Worm (Caenorhabditis elegans) whole organism, young adult: Measurements from ENCODE around the gene D2024.4.
A peak's percentile ranks its signal among the peaks of the same experiment; 100 is the strongest.

Source experiments
- B0261.1 ChIP-seq: sonication (generic microtip); optimal IDR thresholded peaks from 2 replicates; lab custom pipeline; 2016; ENCODE audit warnings: mild to moderate bottlenecking, missing genetic modification characterization, moderate library complexity, missing compliant biosample characterization
- F22D6.2 ChIP-seq: sonication (generic microtip); optimal IDR thresholded peaks from 2 replicates; lab custom pipeline; 2016; ENCODE audit warnings: mild to moderate bottlenecking, missing genetic modification characterization, missing compliant biosample characterization
- F23B12.7 ChIP-seq: sonication (generic microtip); optimal IDR thresholded peaks from 2 replicates; lab custom pipeline; 2017; ENCODE audit warnings: missing genetic modification characterization, mild to moderate bottlenecking, missing compliant biosample characterization, antibody characterized with exemption, moderate library complexity; ENCODE audit not compliant: insufficient read depth
- F39B2.1 ChIP-seq: fragments of 200-800 bp; sonication (Bioruptor generic); IDR thresholded peaks from 2 replicates; pipeline ENCODE4 v1.3.6; 2022; ENCODE audit warnings: missing genetic modification reagents, missing genetic modification characterization, missing compliant biosample characterization
- F55B11.4 ChIP-seq: sonication (generic microtip); optimal IDR thresholded peaks from 2 replicates; lab custom pipeline; 2016; ENCODE audit warnings: missing compliant biosample characterization, missing genetic modification characterization, borderline replicate concordance; ENCODE audit not compliant: insufficient read depth
- F57A8.1 ChIP-seq: fragments of 200-800 bp; sonication (Bioruptor generic); optimal IDR thresholded peaks from 2 replicates; lab custom pipeline; 2018; ENCODE audit warnings: mild to moderate bottlenecking, missing genetic modification characterization, moderate library complexity, missing compliant biosample characterization
- K11D2.4 ChIP-seq: fragments of 200-800 bp; sonication (Bioruptor generic); IDR thresholded peaks from 2 replicates; pipeline ENCODE4 v1.3.6; 2022; ENCODE audit warnings: missing genetic modification reagents, missing genetic modification characterization, missing compliant biosample characterization
- K12H6.12 ChIP-seq: fragments of 200-800 bp; sonication (Bioruptor generic); optimal IDR thresholded peaks from 2 replicates; lab custom pipeline; 2018; ENCODE audit warnings: mild to moderate bottlenecking, missing genetic modification characterization, missing compliant biosample characterization
- aptf-3 ChIP-seq: fragments of 200-800 bp; sonication (Bioruptor generic); IDR thresholded peaks from 2 replicates; pipeline ENCODE4 v1.3.6; 2022; ENCODE audit warnings: missing genetic modification characterization, missing compliant biosample characterization
- atf-7 ChIP-seq: sonication (generic microtip); optimal IDR thresholded peaks from 2 replicates; lab custom pipeline; 2017; ENCODE audit warnings: mild to moderate bottlenecking, missing genetic modification characterization, missing compliant biosample characterization
- attf-5 ChIP-seq: fragments of 200-800 bp; sonication (Bioruptor generic); optimal IDR thresholded peaks from 2 replicates; lab custom pipeline; 2018; ENCODE audit warnings: mild to moderate bottlenecking, missing genetic modification characterization, missing compliant biosample characterization
- ceh-27 ChIP-seq: fragments of 200-800 bp; sonication (Bioruptor generic); optimal IDR thresholded peaks from 2 replicates; lab custom pipeline; 2018; ENCODE audit warnings: mild to moderate bottlenecking, missing genetic modification characterization, moderate library complexity, missing compliant biosample characterization
- ceh-40 ChIP-seq: fragments of 200-800 bp; sonication (Bioruptor generic); IDR thresholded peaks from 2 replicates; pipeline ENCODE4 v1.3.6; 2022; ENCODE audit warnings: missing genetic modification characterization, missing compliant biosample characterization
- die-1 ChIP-seq: sonication (generic microtip); optimal IDR thresholded peaks from 2 replicates; lab custom pipeline; 2016; ENCODE audit warnings: missing genotype, mild to moderate bottlenecking, missing genetic modification characterization, missing compliant biosample characterization
- dox-1 ChIP-seq: fragments of 200-800 bp; sonication (Bioruptor generic); IDR thresholded peaks from 2 replicates; pipeline ENCODE4 v1.3.6; 2022; ENCODE audit warnings: missing genetic modification reagents, missing genetic modification characterization, missing compliant biosample characterization
- dpl-1 ChIP-seq: fragments of 150-350 bp; optimal IDR thresholded peaks from 2 replicates; lab custom pipeline; 2014; ENCODE audit warnings: missing biosample characterization, missing genetic modification reagents, missing genetic modification characterization
- egl-18 ChIP-seq: fragments of 200-800 bp; sonication (Bioruptor generic); IDR thresholded peaks from 2 replicates; pipeline ENCODE4 v1.3.6; 2022; ENCODE audit warnings: missing genetic modification reagents, missing genetic modification characterization, missing compliant biosample characterization
- ekl-4 ChIP-seq: fragments of 200-800 bp; sonication (Bioruptor generic); IDR thresholded peaks from 2 replicates; pipeline ENCODE4 v1.3.6; 2022; ENCODE audit warnings: missing genetic modification reagents, missing genetic modification characterization, missing compliant biosample characterization
- fkh-3 ChIP-seq: sonication (generic microtip); optimal IDR thresholded peaks from 2 replicates; lab custom pipeline; 2016; ENCODE audit warnings: mild to moderate bottlenecking, missing genetic modification characterization, missing compliant biosample characterization
- gei-17 ChIP-seq: fragments of 200-800 bp; sonication (Bioruptor generic); optimal IDR thresholded peaks from 2 replicates; lab custom pipeline; 2018; ENCODE audit warnings: mild to moderate bottlenecking, missing genetic modification characterization, missing compliant biosample characterization
- hlh-12 ChIP-seq: sonication (generic microtip); optimal IDR thresholded peaks from 2 replicates; lab custom pipeline; 2016; ENCODE audit warnings: missing genetic modification characterization, missing compliant biosample characterization
- hmg-1.2 ChIP-seq: fragments of 200-800 bp; sonication (Bioruptor generic); IDR thresholded peaks from 2 replicates; pipeline ENCODE4 v1.3.6; 2022; ENCODE audit warnings: missing genetic modification reagents, missing genetic modification characterization, missing compliant biosample characterization
- hsf-1 ChIP-seq: fragments of 200-800 bp; sonication (Bioruptor generic); IDR thresholded peaks from 2 replicates; pipeline ENCODE4 v1.3.6; 2022; ENCODE audit warnings: missing genetic modification reagents, missing genetic modification characterization, missing compliant biosample characterization
- let-607 ChIP-seq, 2 experiments: fragments of 200-800 bp in 1 of 2; sonication (Bioruptor generic) in 1 of 2; sonication (generic microtip) in 1 of 2; optimal IDR thresholded peaks; 2 replicates each; lab custom pipeline; 2016 to 2018; ENCODE audit warnings: mild to moderate bottlenecking in 2 of 2, missing compliant biosample characterization in 2 of 2, missing genetic modification characterization in 2 of 2, moderate library complexity in 2 of 2, missing genotype in 1 of 2
- lin-40 ChIP-seq: sonication (generic microtip); optimal IDR thresholded peaks from 2 replicates; lab custom pipeline; 2016; ENCODE audit warnings: missing genetic modification characterization, mild to moderate bottlenecking, missing compliant biosample characterization, missing genotype, missing genetic modification reagents
- lin-54 ChIP-seq: fragments of 200-800 bp; sonication (Bioruptor generic); optimal IDR thresholded peaks from 2 replicates; lab custom pipeline; 2018; ENCODE audit warnings: mild to moderate bottlenecking, missing genetic modification characterization, missing compliant biosample characterization
- lir-1 ChIP-seq: fragments of 200-800 bp; sonication (Bioruptor generic); conservative IDR thresholded peaks from 2 replicates; pipeline ENCODE4 v1.3.6; 2022; ENCODE audit warnings: missing genetic modification reagents, missing genetic modification characterization, missing compliant biosample characterization
- mcd-1 ChIP-seq: fragments of 200-800 bp; sonication (Bioruptor generic); IDR thresholded peaks from 2 replicates; pipeline ENCODE4 v1.3.6; 2022; ENCODE audit warnings: missing genetic modification reagents, missing genetic modification characterization, missing compliant biosample characterization
- mes-4 ChIP-seq: sonication (generic microtip); optimal IDR thresholded peaks from 2 replicates; lab custom pipeline; 2016; ENCODE audit warnings: missing genotype, missing genetic modification characterization, missing compliant biosample characterization
- nfyb-1 ChIP-seq: fragments of 200-800 bp; sonication (Bioruptor generic); IDR thresholded peaks from 2 replicates; pipeline ENCODE4 v1.3.6; 2022; ENCODE audit warnings: missing genetic modification reagents, missing genetic modification characterization, missing compliant biosample characterization
- nhr-179 ChIP-seq: sonication (generic microtip); optimal IDR thresholded peaks from 2 replicates; lab custom pipeline; 2016; ENCODE audit warnings: mild to moderate bottlenecking, missing genetic modification characterization, missing compliant biosample characterization
- nhr-80 ChIP-seq: sonication (generic microtip); optimal IDR thresholded peaks from 2 replicates; lab custom pipeline; 2016; ENCODE audit warnings: missing genetic modification characterization, missing compliant biosample characterization
- pbrm-1 ChIP-seq: fragments of 200-800 bp; sonication (Bioruptor generic); IDR thresholded peaks from 2 replicates; pipeline ENCODE4 v1.3.6; 2022; ENCODE audit warnings: missing genetic modification reagents, missing genetic modification characterization, missing compliant biosample characterization
- rcor-1 ChIP-seq: fragments of 200-800 bp; sonication (Bioruptor generic); IDR thresholded peaks from 2 replicates; pipeline ENCODE4 v1.3.6; 2022; ENCODE audit warnings: missing genetic modification reagents, missing genetic modification characterization, missing compliant biosample characterization
- rec-8 ChIP-seq, 2 experiments: sonication (generic microtip); optimal IDR thresholded peaks; 2 replicates each; lab custom pipeline; 2016; ENCODE audit warnings: mild to moderate bottlenecking in 2 of 2, missing genetic modification characterization in 2 of 2, missing genetic modification reagents in 2 of 2, missing genotype in 2 of 2, missing biosample characterization in 1 of 2, missing compliant biosample characterization in 1 of 2, moderate library complexity in 1 of 2
- snpc-3.4 ChIP-seq: sonication (generic microtip); optimal IDR thresholded peaks from 2 replicates; lab custom pipeline; 2017; ENCODE audit warnings: missing genetic modification characterization, mild to moderate bottlenecking, missing compliant biosample characterization, antibody characterized with exemption, moderate library complexity, missing genotype, missing genetic modification reagents
- xnd-1 ChIP-seq: sonication (generic microtip); optimal IDR thresholded peaks from 2 replicates; lab custom pipeline; 2016; ENCODE audit warnings: missing genotype, missing genetic modification reagents, missing genetic modification characterization, missing compliant biosample characterization
- zfh-2 ChIP-seq: fragments of 200-800 bp; sonication (Bioruptor generic); conservative IDR thresholded peaks from 2 replicates; pipeline ENCODE4 v1.3.6; 2022; ENCODE audit warnings: missing genetic modification reagents, missing genetic modification characterization, missing compliant biosample characterization
- zim-3 ChIP-seq: sonication (generic microtip); optimal IDR thresholded peaks from 2 replicates; lab custom pipeline; 2017; ENCODE audit warnings: mild to moderate bottlenecking, missing genetic modification characterization, moderate library complexity, missing compliant biosample characterization
- ztf-18 ChIP-seq: sonication (generic microtip); optimal IDR thresholded peaks from 2 replicates; lab custom pipeline; 2016; ENCODE audit warnings: missing genotype, mild to moderate bottlenecking, missing genetic modification characterization, missing compliant biosample characterization
- ztf-25 ChIP-seq: fragments of 200-800 bp; sonication (Bioruptor generic); IDR thresholded peaks from 2 replicates; pipeline ENCODE4 v1.3.6; 2022; ENCODE audit warnings: missing genetic modification reagents, missing genetic modification characterization, missing compliant biosample characterization

Gene D2024.4

ce11 chrIV:7230198-7230597 lies 837 bp upstream of the D2024.4 start, which contains the start of gene cap-1 (continued):
- TF ChIP-seq lin-40 (tag; lab: Kevin White, UChicago) (peak; percentile 3), snpc-3.4 (peak; percentile 52), F39B2.1 (GFP tag; lab: Robert Waterston, UW) (no peak), ceh-27 (GFP tag; lab: Kevin White, UChicago) (peak; percentile 41), dox-1 (GFP tag; lab: Robert Waterston, UW) (peak; percentile 67), fkh-3 (tag; lab: Kevin White, UChicago) (no peak), F55B11.4 (tag; lab: Kevin White, UChicago) (no peak)

- TF ChIP-seq K11D2.4 (GFP tag; lab: Robert Waterston, UW), result 0 out of 2 replicates have a peak, but pooled peaks have one; percentile 30
- no peak for TF ChIP-seq xnd-1 (tag; lab: Kevin White, UChicago)
Measured at ce11 chrIV:7233566-7234014, 2.6 kb downstream of the D2024.4 start.

- TF ChIP-seq nfyb-1 (GFP tag; lab: Robert Waterston, UW), result no peak
- TF ChIP-seq zim-3 (tag; lab: Kevin White, UChicago), result no peak
- no peak for TF ChIP-seq die-1 (tag; lab: Kevin White, UChicago)
Measured at ce11 chrIV:7234623-7235022, 3.6 kb downstream of the D2024.4 start.

- TF ChIP-seq rcor-1 (GFP tag; lab: Robert Waterston, UW) (peak; percentile 26; the same call in 1 of the 2 replicates), lin-54 (GFP tag; lab: Kevin White, UChicago) (peak; percentile 31), xnd-1 (tag; lab: Kevin White, UChicago) (no peak), aptf-3 (GFP tag; lab: Robert Waterston, UW) (no peak; the same call in 1 of the 2 replicates), K11D2.4 (GFP tag; lab: Robert Waterston, UW) (0 out of 2 replicates have a peak, but pooled peaks have one; percentile 50), mcd-1 (GFP tag; lab: Robert Waterston, UW) (peak; percentile 62), F22D6.2 (no peak), dox-1 (GFP tag; lab: Robert Waterston, UW) (peak; percentile 78), zim-3 (tag; lab: Kevin White, UChicago) (no peak), zfh-2 (GFP tag; lab: Robert Waterston, UW) (peak; percentile 89), rec-8 (tag; optimal IDR thresholded peaks at IDR 0.05; lab: Kevin White, UChicago) (peak in 1 of 2 experiments; percentile 8), ceh-40 (GFP tag; lab: Robert Waterston, UW) (no peak), nhr-80 (tag; lab: Kevin White, UChicago) (peak; percentile 88), pbrm-1 (0 out of 2 replicates have a peak, but pooled peaks have one; percentile 20), atf-7 (tag; lab: Kevin White, UChicago) (no peak), dpl-1 (no peak), let-607 (tag; optimal IDR thresholded peaks at IDR 0.05; lab: Kevin White, UChicago) (no peak), B0261.1 (no peak), lir-1 (GFP tag; lab: Robert Waterston, UW) (0 out of 2 replicates have a peak, but pooled peaks have one; percentile 32), egl-18 (GFP tag; lab: Robert Waterston, UW) (no peak), hlh-12 (tag; lab: Kevin White, UChicago) (no peak), gei-17 (GFP tag; lab: Kevin White, UChicago) (no peak), ztf-18 (peak; percentile 11), F57A8.1 (GFP tag; lab: Kevin White, UChicago) (no peak), mes-4 (no peak), hsf-1 (no peak), F23B12.7 (tag; lab: Kevin White, UChicago) (no peak), nhr-179 (tag; lab: Kevin White, UChicago) (no peak), attf-5 (GFP tag; lab: Kevin White, UChicago) (peak; percentile 52), F39B2.1 (GFP tag; lab: Robert Waterston, UW) (no peak), K12H6.12 (tag; lab: Kevin White, UChicago) (peak; percentile 25), ekl-4 (no peak), hmg-1.2 (GFP tag; lab: Robert Waterston, UW) (peak; percentile 82), ztf-25 (GFP tag; lab: Robert Waterston, UW) (no peak)
Measured at ce11 chrIV:7235382-7235917, 4.4 kb downstream of the D2024.4 start.
